Fruit fly (Drosophila melanogaster) S2 (cell line): ENCODE results near the gene CG3119.

Experiments used
- CG8478 ChIP-seq: fragments of >200 bp; optimal IDR thresholded peaks from 2 replicates; lab custom pipeline; 2018
- CTCF ChIP-seq, 2 experiments: fragments of >200 bp; optimal IDR thresholded peaks; 2 replicates each; lab custom pipeline; 2018

dm6 chr2L:2839850-2840249 lies 2.2 kb upstream of the CG3119 start, which contains the start of gene CG2975:
- TF ChIP-seq CG8478 (lab: Kevin White, UChicago) (no peak), CTCF (optimal IDR thresholded peaks at IDR 0.05; lab: Kevin White, UChicago) (no peak)
